Fruit fly (Drosophila melanogaster) whole organism, adult: ENCODE results near the gene MEP-1.

Experiments used
- CG11617 ChIP-seq: fragments of 200-800 bp; sonication (Bioruptor generic); optimal IDR thresholded peaks from 2 replicates; lab custom pipeline; 2017; ENCODE audit warnings: mild to moderate bottlenecking, missing biosample characterization, missing genetic modification reagents, missing genetic modification characterization
- CG12768 ChIP-seq: fragments of 200-800 bp; sonication (Bioruptor generic); optimal IDR thresholded peaks from 2 replicates; lab custom pipeline; 2017; ENCODE audit warnings: missing biosample characterization, missing genetic modification characterization, mild to moderate bottlenecking, moderate library complexity, missing genetic modification reagents
- CG14711 ChIP-seq: fragments of 200-800 bp; sonication (Bioruptor generic); optimal IDR thresholded peaks from 2 replicates; lab custom pipeline; 2018; ENCODE audit warnings: missing biosample characterization, mild to moderate bottlenecking, missing genetic modification characterization, moderate library complexity
- CG1620 ChIP-seq: fragments of 200-800 bp; sonication (Bioruptor generic); optimal IDR thresholded peaks from 2 replicates; lab custom pipeline; 2016; ENCODE audit warnings: missing biosample characterization, missing genetic modification characterization
- CG33017 ChIP-seq: fragments of 200-800 bp; sonication (Bioruptor generic); optimal IDR thresholded peaks from 2 replicates; lab custom pipeline; 2018; ENCODE audit warnings: missing biosample characterization, mild to moderate bottlenecking, missing genetic modification characterization, moderate library complexity
- CG5204 ChIP-seq: fragments of 200-800 bp; sonication (Bioruptor generic); optimal IDR thresholded peaks from 2 replicates; lab custom pipeline; 2016; ENCODE audit warnings: missing biosample characterization, missing genetic modification characterization
- CG7045 ChIP-seq: fragments of 200-800 bp; sonication (Bioruptor generic); optimal IDR thresholded peaks from 2 replicates; lab custom pipeline; 2017; ENCODE audit warnings: missing biosample characterization, mild to moderate bottlenecking, missing genetic modification characterization
- CG7101 ChIP-seq: fragments of 200-800 bp; sonication (Bioruptor generic); optimal IDR thresholded peaks from 2 replicates; lab custom pipeline; 2018; ENCODE audit warnings: missing biosample characterization, mild to moderate bottlenecking, missing genetic modification characterization, moderate library complexity
- Clk ChIP-seq: fragments of 200-800 bp; sonication (Bioruptor generic); optimal IDR thresholded peaks from 2 replicates; lab custom pipeline; 2017; ENCODE audit warnings: missing biosample characterization, missing genetic modification characterization
- Crg-1 ChIP-seq: fragments of 200-800 bp; sonication (Bioruptor generic); optimal IDR thresholded peaks from 2 replicates; lab custom pipeline; 2016; ENCODE audit warnings: missing biosample characterization, missing genetic modification characterization
- Hr96 ChIP-seq: fragments of 200-800 bp; sonication (Bioruptor generic); optimal IDR thresholded peaks from 2 replicates; lab custom pipeline; 2016; ENCODE audit warnings: missing biosample characterization, missing genetic modification characterization
- Mnt ChIP-seq: fragments of 200-800 bp; sonication (Bioruptor generic); optimal IDR thresholded peaks from 2 replicates; lab custom pipeline; 2016; ENCODE audit warnings: missing biosample characterization, mild to moderate bottlenecking, missing genetic modification characterization
- bab1 ChIP-seq: fragments of 200-800 bp; sonication (Bioruptor generic); optimal IDR thresholded peaks from 3 replicates; lab custom pipeline; 2019; ENCODE audit warnings: missing biosample characterization, mild to moderate bottlenecking, missing genetic modification characterization, moderate library complexity
- cic ChIP-seq: fragments of 200-800 bp; sonication (Bioruptor generic); optimal IDR thresholded peaks from 2 replicates; lab custom pipeline; 2017; ENCODE audit warnings: missing biosample characterization, mild to moderate bottlenecking, missing genetic modification characterization, moderate library complexity
- cnc ChIP-seq, 2 experiments: fragments of >200 bp; optimal IDR thresholded peaks; 2 replicates each; lab custom pipeline; 2017
- kay ChIP-seq: fragments of 200-800 bp; sonication (Bioruptor generic); peaks from one replicate; lab custom pipeline; 2016; ENCODE audit warnings: missing biosample characterization, missing genetic modification characterization, borderline replicate concordance
- ovo ChIP-seq: fragments of 200-800 bp; sonication (Bioruptor generic); optimal IDR thresholded peaks from 2 replicates; lab custom pipeline; 2016; ENCODE audit warnings: missing biosample characterization, missing genetic modification characterization
- pad ChIP-seq: fragments of 200-800 bp; sonication (Bioruptor generic); optimal IDR thresholded peaks from 3 replicates; lab custom pipeline; 2017; ENCODE audit warnings: missing biosample characterization, missing genetic modification characterization, mild to moderate bottlenecking, moderate library complexity, missing genetic modification reagents
- tj ChIP-seq: fragments of 200-800 bp; sonication (Bioruptor generic); optimal IDR thresholded peaks from 3 replicates; lab custom pipeline; 2017; ENCODE audit warnings: missing biosample characterization, mild to moderate bottlenecking, missing genetic modification characterization, moderate library complexity
- toe ChIP-seq: fragments of 200-800 bp; sonication (Bioruptor generic); optimal IDR thresholded peaks from 2 replicates; lab custom pipeline; 2016; ENCODE audit warnings: missing biosample characterization, missing genetic modification characterization

The MEP-1 gene

DNA sequence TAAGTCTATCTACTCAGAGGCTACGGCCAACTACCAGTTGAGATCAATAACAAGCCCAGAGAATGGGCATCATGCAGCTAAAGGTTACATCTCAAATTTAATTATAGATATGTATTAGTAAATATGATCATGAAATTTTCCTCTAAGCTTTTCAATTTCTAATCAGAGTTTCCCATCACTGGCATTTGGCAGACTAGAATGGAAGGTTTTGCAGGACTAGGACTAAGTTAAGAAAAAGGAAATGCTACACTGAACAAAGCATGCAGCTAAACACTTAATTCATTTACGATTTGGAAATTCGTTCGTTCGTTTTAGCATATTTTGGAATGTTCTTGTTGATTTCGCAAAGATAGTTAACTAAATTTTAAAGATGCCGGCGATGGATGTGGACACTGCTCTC lies 27.8 kb downstream of the MEP-1 start, which contains the start of gene CG33233:
CG33233 (plus strand) TSS at position 301 of the 400 bp plus-strand sequence.
- TF ChIP-seq Crg-1 (GFP tag; lab: Kevin White, UChicago), result no peak
- no peak for TF ChIP-seq toe (GFP tag; lab: Kevin White, UChicago)
- TF ChIP-seq CG14711 (tag; lab: Kevin White, UChicago), result no peak
- no peak for TF ChIP-seq Clk
- no peak for TF ChIP-seq CG12768 (GFP tag; lab: Kevin White, UChicago)
- no peak for TF ChIP-seq CG33017 (tag; lab: Kevin White, UChicago)
- no peak for TF ChIP-seq cnc (optimal IDR thresholded peaks at IDR 0.05; lab: Kevin White, UChicago)
- no peak for TF ChIP-seq bab1 (GFP tag; lab: Kevin White, UChicago)
- no peak for TF ChIP-seq ovo (GFP tag; lab: Kevin White, UChicago)
- no peak for TF ChIP-seq Hr96 (GFP tag; lab: Kevin White, UChicago)
- TF ChIP-seq CG5204, result no peak
- no peak for TF ChIP-seq tj
- no peak for TF ChIP-seq CG11617
- no peak for TF ChIP-seq kay
- no peak for TF ChIP-seq CG7045
- TF ChIP-seq CG1620 (GFP tag; lab: Kevin White, UChicago), result no peak

DNA sequence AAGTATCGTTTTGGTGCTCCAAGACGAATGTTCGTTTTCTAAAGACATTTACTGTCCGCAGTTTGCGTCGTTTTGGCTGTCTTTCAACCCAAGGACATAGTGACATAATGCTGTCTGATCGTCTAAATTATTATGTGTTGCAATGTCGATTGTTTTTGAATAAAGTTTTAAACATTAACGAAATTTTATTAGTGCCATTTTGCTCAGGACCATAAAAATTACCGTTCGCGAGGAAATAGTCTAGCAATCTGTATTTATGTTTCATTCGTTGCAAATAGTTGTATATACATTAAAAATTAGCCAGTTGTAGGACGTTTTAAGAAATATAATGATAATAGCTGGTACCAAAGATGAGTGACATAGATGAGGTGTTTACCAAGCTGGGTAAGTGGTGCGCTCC lies 29.8 kb downstream of the MEP-1 start, which contains the start of gene CG33234:
CG33234 (plus strand) TSS at position 301 of the 400 bp plus-strand sequence.
- TF ChIP-seq Clk (no peak), Hr96 (GFP tag; lab: Kevin White, UChicago) (no peak), ovo (GFP tag; lab: Kevin White, UChicago) (no peak), toe (GFP tag; lab: Kevin White, UChicago) (no peak), bab1 (GFP tag; lab: Kevin White, UChicago) (no peak), CG12768 (GFP tag; lab: Kevin White, UChicago) (no peak), Mnt (no peak), CG5204 (no peak), CG7101 (no peak), cnc (optimal IDR thresholded peaks at IDR 0.05; lab: Kevin White, UChicago) (no peak), CG33017 (tag; lab: Kevin White, UChicago) (no peak), CG7045 (no peak), Crg-1 (GFP tag; lab: Kevin White, UChicago) (no peak), CG11617 (no peak), cic (no peak), pad (GFP tag; lab: Kevin White, UChicago) (no peak), CG1620 (GFP tag; lab: Kevin White, UChicago) (no peak)
